Fruit fly (Drosophila melanogaster) whole organism, embryonic: Measurements from ENCODE around the gene ovm.

Experiments used
- Bdp1 ChIP-seq: fragments of 200-800 bp; sonication (Bioruptor generic); optimal IDR thresholded peaks from 3 replicates; lab custom pipeline; 2016; ENCODE audit warnings: missing biosample characterization, missing genetic modification characterization
- CG12071 ChIP-seq: fragments of 200-800 bp; sonication (Bioruptor generic); optimal IDR thresholded peaks from 3 replicates; lab custom pipeline; 2018; ENCODE audit warnings: missing biosample characterization, mild to moderate bottlenecking, missing genetic modification characterization
- CG12391 ChIP-seq: fragments of 200-800 bp; sonication (Bioruptor generic); optimal IDR thresholded peaks from 3 replicates; lab custom pipeline; 2018; ENCODE audit warnings: missing biosample characterization, mild to moderate bottlenecking, missing genetic modification characterization, moderate library complexity
- CG1603 ChIP-seq: fragments of 200-800 bp; sonication (Bioruptor generic); optimal IDR thresholded peaks from 2 replicates; lab custom pipeline; 2019; ENCODE audit warnings: missing biosample characterization, mild to moderate bottlenecking, missing genetic modification characterization, moderate library complexity
- CG16863 ChIP-seq: fragments of 200-800 bp; sonication (Bioruptor generic); optimal IDR thresholded peaks from 3 replicates; lab custom pipeline; 2016; ENCODE audit warnings: missing biosample characterization, missing genetic modification characterization
- CG17359 ChIP-seq: fragments of 200-800 bp; sonication (Bioruptor generic); optimal IDR thresholded peaks from 3 replicates; lab custom pipeline; 2018; ENCODE audit warnings: missing biosample characterization, mild to moderate bottlenecking, missing genetic modification characterization, moderate library complexity
- CG17361 ChIP-seq: fragments of 200-800 bp; sonication (Bioruptor generic); IDR thresholded peaks from 3 replicates; pipeline ENCODE4 v1.3.6; 2022; ENCODE audit warnings: missing biosample characterization, missing genetic modification characterization
- CG18476 ChIP-seq: fragments of 200-800 bp; sonication (Bioruptor generic); optimal IDR thresholded peaks from 2 replicates; lab custom pipeline; 2016; ENCODE audit warnings: missing biosample characterization, mild to moderate bottlenecking, missing genetic modification characterization
- CG2199 ChIP-seq: fragments of 200-800 bp; sonication (Bioruptor generic); IDR thresholded peaks from 3 replicates; pipeline ENCODE4 v1.3.6; 2022; ENCODE audit warnings: missing biosample characterization, missing genetic modification characterization
- CG3407 ChIP-seq: fragments of 200-800 bp; sonication (Bioruptor generic); optimal IDR thresholded peaks from 2 replicates; lab custom pipeline; 2018; ENCODE audit warnings: missing biosample characterization, mild to moderate bottlenecking, missing genetic modification characterization
- CG5180 ChIP-seq: fragments of 200-800 bp; sonication (Bioruptor generic); optimal IDR thresholded peaks from 3 replicates; lab custom pipeline; 2017; ENCODE audit warnings: missing biosample characterization, missing genetic modification characterization, mild to moderate bottlenecking, moderate library complexity, missing genetic modification reagents
- CG7987 ChIP-seq: fragments of 200-800 bp; sonication (Bioruptor generic); optimal IDR thresholded peaks from 2 replicates; lab custom pipeline; 2018; ENCODE audit warnings: missing biosample characterization, mild to moderate bottlenecking, missing genetic modification characterization, moderate library complexity
- CG8290 ChIP-seq, 3 experiments: fragments of 200-800 bp; sonication (Bioruptor generic); optimal IDR thresholded peaks; 2 replicates each; lab custom pipeline; 2016 to 2019; ENCODE audit warnings: missing biosample characterization in 3 of 3, missing genetic modification characterization in 3 of 3, mild to moderate bottlenecking in 2 of 3, moderate library complexity in 1 of 3
- CG8359 ChIP-seq: fragments of 200-800 bp; sonication (Bioruptor generic); optimal IDR thresholded peaks from 2 replicates; lab custom pipeline; 2017; ENCODE audit warnings: missing biosample characterization, mild to moderate bottlenecking, missing genetic modification characterization, borderline replicate concordance
- CG8478 ChIP-seq: fragments of >200 bp; optimal IDR thresholded peaks from 2 replicates; lab custom pipeline; 2018
- D19A ChIP-seq: fragments of 200-800 bp; optimal IDR thresholded peaks from 3 replicates; lab custom pipeline; 2019; ENCODE audit warnings: missing biosample characterization, mild to moderate bottlenecking, missing genetic modification characterization, moderate library complexity
- Gug ChIP-seq: fragments of 200-800 bp; sonication (Bioruptor generic); IDR thresholded peaks from 4 replicates; pipeline ENCODE4 v1.3.6; 2022; ENCODE audit warnings: missing biosample characterization, missing genetic modification characterization
- H2.0 ChIP-seq: fragments of 200-800 bp; sonication (Bioruptor generic); IDR thresholded peaks from 2 replicates; pipeline ENCODE4 v1.3.6; 2022; ENCODE audit warnings: missing biosample characterization, missing genetic modification characterization
- HLH54F ChIP-seq: fragments of 200-800 bp; sonication (Bioruptor generic); optimal IDR thresholded peaks from 3 replicates; lab custom pipeline; 2016; ENCODE audit warnings: missing biosample characterization, missing genetic modification characterization
- HLHmδ ChIP-seq: fragments of 200-800 bp; sonication (Bioruptor generic); optimal IDR thresholded peaks from 2 replicates; lab custom pipeline; 2018; ENCODE audit warnings: missing biosample characterization, mild to moderate bottlenecking, missing genetic modification characterization, moderate library complexity
- HmgD ChIP-seq: fragments of 200-800 bp; sonication (Bioruptor generic); optimal IDR thresholded peaks from 3 replicates; lab custom pipeline; 2016; ENCODE audit warnings: missing biosample characterization, missing genetic modification characterization
- HmgZ ChIP-seq: fragments of 200-800 bp; sonication (Bioruptor generic); optimal IDR thresholded peaks from 2 replicates; lab custom pipeline; 2018; ENCODE audit warnings: missing biosample characterization, mild to moderate bottlenecking, missing genetic modification characterization
- MBD-R2 ChIP-seq: fragments of 200-800 bp; sonication (Bioruptor generic); IDR thresholded peaks from 2 replicates; pipeline ENCODE4 v1.3.6; 2022; ENCODE audit warnings: missing biosample characterization, missing genetic modification characterization
- MESR4 ChIP-seq: fragments of 200-800 bp; sonication (Bioruptor generic); optimal IDR thresholded peaks from 2 replicates; lab custom pipeline; 2018; ENCODE audit warnings: missing biosample characterization, mild to moderate bottlenecking, missing genetic modification characterization, moderate library complexity
- Mrtf ChIP-seq: fragments of 200-800 bp; sonication (Bioruptor generic); IDR thresholded peaks from 3 replicates; pipeline ENCODE4 v1.3.6; 2022; ENCODE audit warnings: missing biosample characterization, missing genetic modification characterization
- YL-1 ChIP-seq: fragments of 200-800 bp; sonication (Bioruptor generic); optimal IDR thresholded peaks from 3 replicates; lab custom pipeline; 2017; ENCODE audit warnings: missing biosample characterization, mild to moderate bottlenecking, missing genetic modification characterization
- ash1 ChIP-seq: fragments of 200-800 bp; sonication (Bioruptor generic); optimal IDR thresholded peaks from 2 replicates; lab custom pipeline; 2018; ENCODE audit warnings: missing biosample characterization, mild to moderate bottlenecking, missing genetic modification characterization
- cato ChIP-seq: fragments of 200-800 bp; sonication (Bioruptor generic); optimal IDR thresholded peaks from 2 replicates; lab custom pipeline; 2016; ENCODE audit warnings: missing biosample characterization, missing genetic modification characterization, borderline replicate concordance
- caup ChIP-seq: fragments of 200-800 bp; sonication (Bioruptor generic); optimal IDR thresholded peaks from 3 replicates; lab custom pipeline; 2017; ENCODE audit warnings: missing biosample characterization, mild to moderate bottlenecking, missing genetic modification characterization, moderate library complexity; ENCODE audit not compliant: severe bottlenecking
- cg ChIP-seq: fragments of 200-800 bp; sonication (Bioruptor generic); optimal IDR thresholded peaks from 3 replicates; lab custom pipeline; 2019; ENCODE audit warnings: missing biosample characterization, mild to moderate bottlenecking, missing genetic modification characterization, moderate library complexity
- chn ChIP-seq: fragments of 200-800 bp; sonication (Bioruptor generic); optimal IDR thresholded peaks from 2 replicates; lab custom pipeline; 2016; ENCODE audit warnings: missing biosample characterization, missing genetic modification characterization
- da ChIP-seq: fragments of 200-800 bp; sonication (Bioruptor generic); optimal IDR thresholded peaks from 2 replicates; lab custom pipeline; 2016; ENCODE audit warnings: missing biosample characterization, missing genetic modification characterization
- dati ChIP-seq: fragments of 200-800 bp; sonication (Bioruptor generic); IDR thresholded peaks from 2 replicates; pipeline ENCODE4 v1.3.6; 2022; ENCODE audit warnings: missing biosample characterization, missing genetic modification characterization
- dm ChIP-seq: fragments of 200-800 bp; sonication (Bioruptor generic); optimal IDR thresholded peaks from 3 replicates; lab custom pipeline; 2016; ENCODE audit warnings: missing biosample characterization, missing genetic modification characterization
- fru ChIP-seq: fragments of >200 bp; optimal IDR thresholded peaks from 2 replicates; lab custom pipeline; 2017
- ftz-f1 ChIP-seq: fragments of 200-800 bp; sonication (Bioruptor generic); optimal IDR thresholded peaks from 2 replicates; lab custom pipeline; 2016; ENCODE audit warnings: missing biosample characterization, missing genetic modification characterization
- gcm ChIP-seq: fragments of 200-800 bp; sonication (Bioruptor generic); optimal IDR thresholded peaks from 2 replicates; lab custom pipeline; 2019; ENCODE audit warnings: missing biosample characterization, mild to moderate bottlenecking, missing genetic modification characterization, moderate library complexity
- gcm2 ChIP-seq: fragments of 200-800 bp; sonication (Bioruptor generic); optimal IDR thresholded peaks from 2 replicates; lab custom pipeline; 2016; ENCODE audit warnings: missing biosample characterization, missing genetic modification characterization
- gro ChIP-seq: fragments of 200-800 bp; sonication (Bioruptor generic); optimal IDR thresholded peaks from 2 replicates; lab custom pipeline; 2016; ENCODE audit warnings: missing biosample characterization, missing genetic modification characterization
- lov ChIP-seq, 2 experiments: fragments of 200-800 bp in 1 of 2; fragments of >200 bp in 1 of 2; sonication (Bioruptor generic) in 1 of 2; IDR thresholded peaks in 1 of 2; optimal IDR thresholded peaks in 1 of 2; 2 replicates in 1 of 2; 3 replicates in 1 of 2; pipeline versions ENCODE4 v1.3.6 to Lab custom; 2017 to 2022; ENCODE audit warnings: missing biosample characterization in 1 of 2, missing genetic modification characterization in 1 of 2
- nerfin-1 ChIP-seq: fragments of 200-800 bp; sonication (Bioruptor generic); optimal IDR thresholded peaks from 3 replicates; lab custom pipeline; 2019; ENCODE audit warnings: missing biosample characterization, mild to moderate bottlenecking, missing genetic modification characterization, moderate library complexity
- nom ChIP-seq: fragments of 200-800 bp; sonication (Bioruptor generic); optimal IDR thresholded peaks from 2 replicates; lab custom pipeline; 2017; ENCODE audit warnings: missing biosample characterization, missing genetic modification characterization, mild to moderate bottlenecking, moderate library complexity, missing genetic modification reagents
- otp ChIP-seq: fragments of 200-800 bp; sonication (Bioruptor generic); IDR thresholded peaks from 3 replicates; pipeline ENCODE4, ENCODE4 v1.3.6; 2022; ENCODE audit warnings: missing biosample characterization, missing genetic modification characterization
- peb ChIP-seq: fragments of 200-800 bp; sonication (Bioruptor generic); IDR thresholded peaks from 2 replicates; pipeline ENCODE4 v1.3.6; 2022; ENCODE audit warnings: missing biosample characterization, missing genetic modification characterization
- pfk ChIP-seq: fragments of 200-800 bp; sonication (Bioruptor generic); optimal IDR thresholded peaks from 2 replicates; lab custom pipeline; 2018; ENCODE audit warnings: missing biosample characterization, mild to moderate bottlenecking, missing genetic modification characterization, moderate library complexity
- sima ChIP-seq: fragments of 200-800 bp; sonication (Bioruptor generic); optimal IDR thresholded peaks from 2 replicates; lab custom pipeline; 2016; ENCODE audit warnings: missing biosample characterization, missing genetic modification characterization
- tup ChIP-seq: fragments of 200-800 bp; sonication (Bioruptor generic); optimal IDR thresholded peaks from 2 replicates; lab custom pipeline; 2016; ENCODE audit warnings: missing biosample characterization, mild to moderate bottlenecking, missing genetic modification characterization, moderate library complexity
- twi ChIP-seq: fragments of 200-800 bp; optimal IDR thresholded peaks from 2 replicates; lab custom pipeline; 2019; ENCODE audit warnings: missing biosample characterization, mild to moderate bottlenecking, missing genetic modification characterization, moderate library complexity

Gene ovm

dm6 chr2L:160581-161452 is 20.0 kb upstream of the ovm start (continued):
- TF ChIP-seq ftz-f1 (GFP tag; lab: Kevin White, UChicago) (peak; percentile 50), tup (GFP tag; lab: Kevin White, UChicago) (no peak), da (GFP tag; lab: Kevin White, UChicago) (peak; percentile 11), CG1603 (peak; percentile 43), peb (no peak), cg (peak; percentile 91), CG3407 (GFP tag; lab: Kevin White, UChicago) (peak; percentile 99), CG7987 (GFP tag; lab: Kevin White, UChicago) (peak; percentile 10), H2.0 (GFP tag; lab: Robert Waterston, UW) (no peak), CG8359 (no peak), Bdp1 (peak; percentile 8), CG16863 (GFP tag; lab: Kevin White, UChicago) (no peak), D19A (no peak), sima (GFP tag; lab: Kevin White, UChicago) (no peak), MBD-R2 (GFP tag; lab: Robert Waterston, UW) (no peak), CG8290 (GFP tag; optimal IDR thresholded peaks at IDR 0.05; lab: Kevin White, UChicago) (no peak), CG8290 (tag; optimal IDR thresholded peaks at IDR 0.05; lab: Kevin White, UChicago) (peak in 1 of 2 experiments; percentile 5), HLH54F (GFP tag; lab: Kevin White, UChicago) (no peak), YL-1 (GFP tag; lab: Kevin White, UChicago) (peak; percentile 26), CG12071 (peak; percentile 3), caup (GFP tag; lab: Kevin White, UChicago) (peak; percentile 48), ash1 (GFP tag; lab: Kevin White, UChicago) (peak; percentile 71), CG12391 (tag; lab: Kevin White, UChicago) (peak; percentile 36), lov (optimal IDR thresholded peaks at IDR 0.05; lab: Kevin White, UChicago) (no peak), lov (GFP tag; IDR thresholded peaks at IDR 0.05; lab: Robert Waterston, UW) (no peak), gcm (GFP tag; lab: Kevin White, UChicago) (peak; percentile 63), Gug (no peak), MESR4 (no peak), twi (tag; lab: Kevin White, UChicago) (no peak), nom (GFP tag; lab: Kevin White, UChicago) (peak; percentile 94), CG17361 (GFP tag; lab: Robert Waterston, UW) (no peak), HLHmδ (GFP tag; lab: Kevin White, UChicago) (peak; percentile 27), CG8478 (lab: Kevin White, UChicago) (peak; percentile 55), HmgD (GFP tag; lab: Kevin White, UChicago) (peak; percentile 7), CG5180 (GFP tag; lab: Kevin White, UChicago) (no peak), dati (GFP tag; lab: Robert Waterston, UW) (no peak), HmgZ (peak; percentile 78), chn (GFP tag; lab: Kevin White, UChicago) (peak; percentile 24), otp (GFP tag; lab: Robert Waterston, UW) (no peak), CG2199 (GFP tag; lab: Robert Waterston, UW) (no peak), pfk (peak; percentile 51), CG17359 (tag; lab: Kevin White, UChicago) (peak; percentile 91), gcm2 (GFP tag; lab: Kevin White, UChicago) (peak; percentile 57), cato (GFP tag; lab: Kevin White, UChicago) (no peak), CG18476 (GFP tag; lab: Kevin White, UChicago) (peak; percentile 22), nerfin-1 (tag; lab: Kevin White, UChicago) (peak; percentile 31), Mrtf (no peak), fru (lab: Kevin White, UChicago) (no peak), gro (peak; percentile 88), dm (peak; percentile 21)
